Worm (Caenorhabditis elegans) whole organism, L1 larva: ENCODE results near the gene D1046.2.

ENCODE experiments used
- C04F5.9 ChIP-seq: sonication (generic microtip); optimal IDR thresholded peaks from 2 replicates; lab custom pipeline; 2016; ENCODE audit warnings: missing genetic modification characterization, missing compliant biosample characterization
- C16A3.4 ChIP-seq: fragments of 150-350 bp; optimal IDR thresholded peaks from 2 replicates; lab custom pipeline; 2014; ENCODE audit warnings: missing biosample characterization, missing genetic modification characterization
- C34B4.2 ChIP-seq: sonication (generic microtip); optimal IDR thresholded peaks from 2 replicates; lab custom pipeline; 2017; ENCODE audit warnings: mild to moderate bottlenecking, missing genetic modification characterization, missing compliant biosample characterization
- F16B12.6 ChIP-seq: fragments of 150-350 bp; optimal IDR thresholded peaks from 2 replicates; lab custom pipeline; 2014; ENCODE audit warnings: missing biosample characterization, missing genetic modification characterization
- Y116A8C.19 ChIP-seq: sonication (generic microtip); optimal IDR thresholded peaks from 2 replicates; lab custom pipeline; 2016; ENCODE audit warnings: missing compliant biosample characterization, missing genetic modification characterization, borderline replicate concordance
- aly-2 ChIP-seq: fragments of 150-350 bp; optimal IDR thresholded peaks from 2 replicates; lab custom pipeline; 2014; ENCODE audit warnings: missing biosample characterization, missing genetic modification characterization
- blmp-1 ChIP-seq: fragments of 150-350 bp; optimal IDR thresholded peaks from 2 replicates; lab custom pipeline; 2014; ENCODE audit warnings: missing biosample characterization, missing genetic modification characterization
- ceh-8 ChIP-seq: fragments of 200-800 bp; sonication (Bioruptor generic); optimal IDR thresholded peaks from 2 replicates; lab custom pipeline; 2018; ENCODE audit warnings: mild to moderate bottlenecking, missing genetic modification characterization, moderate library complexity, missing compliant biosample characterization
- ceh-90 ChIP-seq: sonication (generic microtip); optimal IDR thresholded peaks from 2 replicates; lab custom pipeline; 2016; ENCODE audit warnings: missing genetic modification characterization, missing compliant biosample characterization
- dpl-1 ChIP-seq, 3 experiments: fragments of 150-350 bp in 2 of 3; sonication (generic microtip) in 1 of 3; optimal IDR thresholded peaks; 2 replicates each; lab custom pipeline; 2014 to 2017; ENCODE audit warnings: missing biosample characterization in 3 of 3, missing genetic modification characterization in 3 of 3, missing genetic modification reagents in 3 of 3
- efl-1 ChIP-seq, 4 experiments: fragments of 150-350 bp; optimal IDR thresholded peaks in 3 of 4; peaks in 1 of 4; 1 replicate in 1 of 4; 2 replicates in 3 of 4; lab custom pipeline; 2014; ENCODE audit warnings: missing biosample characterization in 2 of 4, missing genetic modification characterization in 2 of 4, missing genetic modification reagents in 2 of 4
- efl-3 ChIP-seq: fragments of 200-800 bp; sonication (Bioruptor generic); optimal IDR thresholded peaks from 2 replicates; lab custom pipeline; 2018; ENCODE audit warnings: mild to moderate bottlenecking, missing genetic modification characterization, missing compliant biosample characterization
- egl-27 ChIP-seq, 2 experiments: fragments of 150-350 bp in 1 of 2; sonication (generic microtip); optimal IDR thresholded peaks; 3 replicates each; lab custom pipeline; 2017 to 2018; ENCODE audit warnings: missing biosample characterization in 2 of 2, missing genetic modification characterization in 2 of 2, missing genetic modification reagents in 2 of 2
- elt-3 ChIP-seq, 6 experiments: fragments of 150-350 bp in 1 of 6; sonication (generic microtip); optimal IDR thresholded peaks; 2 replicates each; lab custom pipeline; 2017 to 2018; ENCODE audit warnings: missing biosample characterization in 6 of 6, missing genetic modification characterization in 6 of 6, inconsistent platforms in 1 of 6
- ets-5 ChIP-seq: fragments of 200-800 bp; sonication (Bioruptor generic); IDR thresholded peaks from 2 replicates; pipeline ENCODE4 v1.3.6; 2022; ENCODE audit warnings: missing genetic modification characterization, missing compliant biosample characterization
- fkh-4 ChIP-seq: sonication (generic microtip); optimal IDR thresholded peaks from 2 replicates; lab custom pipeline; 2016; ENCODE audit warnings: missing compliant biosample characterization, missing genetic modification characterization, borderline replicate concordance
- grh-1 ChIP-seq: fragments of 200-800 bp; sonication (Bioruptor generic); IDR thresholded peaks from 2 replicates; pipeline ENCODE4 v1.3.6; 2022; ENCODE audit warnings: missing genetic modification reagents, missing genetic modification characterization, missing compliant biosample characterization
- hlh-17 ChIP-seq: fragments of 200-800 bp; sonication (Bioruptor generic); optimal IDR thresholded peaks from 2 replicates; lab custom pipeline; 2018; ENCODE audit warnings: missing genetic modification characterization, mild to moderate bottlenecking, missing compliant biosample characterization, moderate library complexity, borderline replicate concordance
- hpl-2 ChIP-seq: fragments of 150-350 bp; optimal IDR thresholded peaks from 2 replicates; lab custom pipeline; 2014; ENCODE audit warnings: missing biosample characterization, missing genetic modification reagents, missing genetic modification characterization
- irx-1 ChIP-seq: sonication (generic microtip); optimal IDR thresholded peaks from 2 replicates; lab custom pipeline; 2016; ENCODE audit warnings: missing genetic modification characterization, missing compliant biosample characterization
- jun-1 ChIP-seq: fragments of 150-350 bp; optimal IDR thresholded peaks from 2 replicates; lab custom pipeline; 2014; ENCODE audit warnings: missing biosample characterization, missing genetic modification reagents, missing genetic modification characterization
- lin-15B ChIP-seq: fragments of 150-350 bp; sonication (generic microtip); optimal IDR thresholded peaks from 3 replicates; lab custom pipeline; 2014; ENCODE audit warnings: missing biosample characterization, missing genetic modification characterization
- lin-35 ChIP-seq, 2 experiments: fragments of 150-350 bp; optimal IDR thresholded peaks; 2 replicates each; lab custom pipeline; 2014; ENCODE audit warnings: missing biosample characterization in 2 of 2, missing genetic modification characterization in 2 of 2, missing genetic modification reagents in 2 of 2
- lin-39 ChIP-seq: fragments of 150-350 bp; optimal IDR thresholded peaks from 2 replicates; lab custom pipeline; 2014; ENCODE audit warnings: missing biosample characterization, missing genetic modification reagents, missing genetic modification characterization
- lir-3 ChIP-seq: sonication (generic microtip); optimal IDR thresholded peaks from 2 replicates; lab custom pipeline; 2016; ENCODE audit warnings: mild to moderate bottlenecking, missing genetic modification characterization, moderate library complexity, missing compliant biosample characterization; ENCODE audit not compliant: poor library complexity
- lsy-2 ChIP-seq, 2 experiments: fragments of 150-350 bp; optimal IDR thresholded peaks; 2 replicates each; lab custom pipeline; 2014; ENCODE audit warnings: missing biosample characterization in 2 of 2, missing genetic modification characterization in 2 of 2
- mab-9 ChIP-seq: fragments of 200-800 bp; sonication (Bioruptor generic); IDR thresholded peaks from 2 replicates; pipeline ENCODE4 v1.3.6; 2022; ENCODE audit warnings: missing genetic modification reagents, missing genetic modification characterization, missing compliant biosample characterization
- mdl-1 ChIP-seq, 2 experiments: fragments of 150-350 bp; optimal IDR thresholded peaks; 2 replicates each; lab custom pipeline; 2014 to 2017; ENCODE audit warnings: missing biosample characterization in 2 of 2, missing genetic modification characterization in 2 of 2, inconsistent platforms in 1 of 2
- mef-2 ChIP-seq: fragments of 150-350 bp; optimal IDR thresholded peaks from 2 replicates; lab custom pipeline; 2014; ENCODE audit warnings: missing biosample characterization, missing genetic modification characterization
- mep-1 ChIP-seq: fragments of 150-350 bp; optimal IDR thresholded peaks from 2 replicates; lab custom pipeline; 2014; ENCODE audit warnings: missing biosample characterization, missing genetic modification characterization
- nhr-12 ChIP-seq: sonication (generic microtip); optimal IDR thresholded peaks from 2 replicates; lab custom pipeline; 2017; ENCODE audit warnings: missing biosample characterization, missing genetic modification characterization
- nhr-19 ChIP-seq: fragments of 200-800 bp; sonication (Bioruptor generic); conservative IDR thresholded peaks from 2 replicates; pipeline ENCODE4 v1.3.6; 2022; ENCODE audit warnings: missing genetic modification characterization, missing compliant biosample characterization
- nhr-20 ChIP-seq: sonication (generic microtip); optimal IDR thresholded peaks from 2 replicates; lab custom pipeline; 2016; ENCODE audit warnings: mild to moderate bottlenecking, missing genetic modification characterization, missing compliant biosample characterization
- nhr-237 ChIP-seq: fragments of 150-350 bp; optimal IDR thresholded peaks from 2 replicates; lab custom pipeline; 2014; ENCODE audit warnings: missing biosample characterization, missing genetic modification characterization
- nhr-28 ChIP-seq: fragments of 150-350 bp; optimal IDR thresholded peaks from 2 replicates; lab custom pipeline; 2014; ENCODE audit warnings: missing biosample characterization, missing genetic modification characterization
- nhr-71 ChIP-seq: sonication (generic microtip); optimal IDR thresholded peaks from 2 replicates; lab custom pipeline; 2016; ENCODE audit warnings: mild to moderate bottlenecking, missing genetic modification characterization, moderate library complexity, missing compliant biosample characterization
- nhr-84 ChIP-seq: sonication (generic microtip); optimal IDR thresholded peaks from 2 replicates; lab custom pipeline; 2017; ENCODE audit warnings: missing biosample characterization, missing genetic modification characterization
- nhr-90 ChIP-seq: sonication (generic microtip); optimal IDR thresholded peaks from 2 replicates; lab custom pipeline; 2016; ENCODE audit warnings: mild to moderate bottlenecking, missing genetic modification characterization, missing compliant biosample characterization; ENCODE audit not compliant: poor library complexity
- pag-3 ChIP-seq: sonication (generic microtip); optimal IDR thresholded peaks from 2 replicates; lab custom pipeline; 2017; ENCODE audit warnings: missing genetic modification characterization, mild to moderate bottlenecking, missing compliant biosample characterization, antibody characterized with exemption, borderline replicate concordance; ENCODE audit not compliant: insufficient read depth
- rnt-1 ChIP-seq: sonication (generic microtip); optimal IDR thresholded peaks from 2 replicates; lab custom pipeline; 2016; ENCODE audit warnings: mild to moderate bottlenecking, missing genetic modification characterization, moderate library complexity, missing compliant biosample characterization
- snu-23 ChIP-seq: sonication (generic microtip); optimal IDR thresholded peaks from 2 replicates; lab custom pipeline; 2016; ENCODE audit warnings: missing genetic modification characterization, missing compliant biosample characterization
- sox-4 ChIP-seq: sonication (generic microtip); optimal IDR thresholded peaks from 2 replicates; lab custom pipeline; 2016; ENCODE audit warnings: missing genetic modification characterization, missing compliant biosample characterization
- sup-37 ChIP-seq: fragments of 200-800 bp; sonication (Bioruptor generic); optimal IDR thresholded peaks from 2 replicates; lab custom pipeline; 2018; ENCODE audit warnings: mild to moderate bottlenecking, missing genetic modification characterization, missing compliant biosample characterization
- swsn-7 ChIP-seq: sonication (generic microtip); optimal IDR thresholded peaks from 2 replicates; lab custom pipeline; 2016; ENCODE audit warnings: missing genetic modification characterization, missing compliant biosample characterization
- tbx-2 ChIP-seq: sonication (generic microtip); optimal IDR thresholded peaks from 2 replicates; lab custom pipeline; 2016; ENCODE audit warnings: missing genetic modification characterization, missing compliant biosample characterization
- unc-130 ChIP-seq: fragments of 150-350 bp; optimal IDR thresholded peaks from 2 replicates; lab custom pipeline; 2017; ENCODE audit warnings: missing biosample characterization, missing genetic modification characterization, inconsistent platforms
- unc-62 ChIP-seq: fragments of 150-350 bp; optimal IDR thresholded peaks from 2 replicates; lab custom pipeline; 2014; ENCODE audit warnings: missing biosample characterization, missing genetic modification reagents, missing genetic modification characterization
- unc-86 ChIP-seq: sonication (generic microtip); optimal IDR thresholded peaks from 2 replicates; lab custom pipeline; 2016; ENCODE audit warnings: missing genetic modification characterization, missing compliant biosample characterization
- unc-98 ChIP-seq: fragments of 200-800 bp; sonication (Bioruptor generic); IDR thresholded peaks from 2 replicates; pipeline ENCODE4 v1.3.6; 2022; ENCODE audit warnings: missing genetic modification characterization, missing compliant biosample characterization
- xbp-1 ChIP-seq: sonication (generic microtip); optimal IDR thresholded peaks from 2 replicates; lab custom pipeline; 2016; ENCODE audit warnings: missing genetic modification characterization, missing compliant biosample characterization

Gene D1046.2

DNA sequence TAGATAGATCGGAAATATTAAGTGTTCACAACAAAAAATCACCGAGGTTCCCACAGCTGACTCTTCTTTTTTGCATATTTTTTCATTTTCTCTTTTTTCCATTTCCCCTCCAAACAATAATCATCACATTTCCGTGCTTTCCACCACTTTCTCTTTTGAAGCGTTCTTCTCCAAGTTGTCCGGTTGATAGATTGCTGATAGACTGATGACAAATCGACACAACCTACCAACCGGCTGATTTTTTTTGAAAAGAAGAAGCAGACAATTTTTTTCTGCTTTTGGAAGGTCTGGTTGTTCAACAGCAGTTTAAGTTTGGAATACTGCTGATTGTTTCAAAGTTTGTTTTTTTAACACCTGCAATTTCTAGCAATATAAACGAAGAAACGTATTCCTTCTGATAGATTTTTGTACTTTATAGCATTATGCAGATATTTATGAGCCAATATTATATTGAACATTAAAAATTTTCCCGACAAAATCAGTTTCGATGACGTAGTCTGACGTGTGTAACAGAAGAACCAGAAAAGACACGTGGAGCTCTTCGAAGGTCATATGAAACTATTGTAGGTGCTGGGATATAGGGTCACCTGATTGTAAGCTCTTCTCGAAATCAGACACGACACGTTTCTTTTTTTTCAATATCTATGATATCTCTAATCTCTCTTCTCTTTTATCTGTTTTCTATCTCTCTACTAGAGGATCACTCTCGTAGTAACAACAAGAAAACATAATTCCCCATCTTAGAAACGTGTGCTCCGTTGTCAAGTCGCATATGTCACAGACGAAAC, 48.9 kb upstream of the D1046.2 start:
- no peak for TF ChIP-seq sox-4 (tag; lab: Kevin White, UChicago)
- peak; percentile 71 for TF ChIP-seq nhr-20
- TF ChIP-seq irx-1 (tag; lab: Kevin White, UChicago): no peak
- TF ChIP-seq snu-23 (GFP tag; lab: Kevin White, UChicago): peak; percentile 67
- no peak for TF ChIP-seq mef-2 (tag; lab: Kevin White, UChicago)
- no peak for TF ChIP-seq blmp-1 (tag; lab: Kevin White, UChicago)
- peak; percentile 79 for TF ChIP-seq rnt-1 (tag; lab: Kevin White, UChicago)
- no peak for TF ChIP-seq F16B12.6
- no peak for TF ChIP-seq mab-9 (GFP tag; lab: Robert Waterston, UW)
- TF ChIP-seq grh-1: no peak
- TF ChIP-seq ceh-90 (tag; lab: Kevin White, UChicago): no peak
- TF ChIP-seq fkh-4: no peak
- TF ChIP-seq elt-3 (tag; optimal IDR thresholded peaks at IDR 0.05; lab: Kevin White, UChicago): no peak
- TF ChIP-seq jun-1 (tag; lab: Kevin White, UChicago): no peak
- TF ChIP-seq tbx-2 (tag; lab: Kevin White, UChicago): peak; percentile 25
- peak; percentile 33 for TF ChIP-seq swsn-7 (tag; lab: Kevin White, UChicago)
- peak in 1 of 2 experiments; percentile 51 for TF ChIP-seq mdl-1 (tag; optimal IDR thresholded peaks at IDR 0.05; lab: Kevin White, UChicago)
- peak; percentile 69 for TF ChIP-seq lir-3 (tag; lab: Kevin White, UChicago)
- TF ChIP-seq nhr-237 (tag; lab: Kevin White, UChicago): no peak
- TF ChIP-seq Y116A8C.19 (tag; lab: Kevin White, UChicago): no peak
- TF ChIP-seq nhr-28 (tag; lab: Kevin White, UChicago): no peak
- TF ChIP-seq nhr-90 (tag; lab: Kevin White, UChicago): no peak
- TF ChIP-seq lin-39: peak; percentile 48
- TF ChIP-seq xbp-1 (tag; lab: Kevin White, UChicago): peak; percentile 51
- TF ChIP-seq dpl-1 (GFP tag; optimal IDR thresholded peaks at IDR 0.05; lab: Kevin White, UChicago): no peak
- TF ChIP-seq hpl-2: no peak
- TF ChIP-seq ets-5 (GFP tag; lab: Robert Waterston, UW): no peak
- peak; percentile 90 for TF ChIP-seq nhr-71 (tag; lab: Kevin White, UChicago)
- TF ChIP-seq lin-15B: no peak
- no peak for TF ChIP-seq egl-27 (tag; optimal IDR thresholded peaks at IDR 0.05; lab: Kevin White, UChicago)
- no peak for TF ChIP-seq hlh-17 (GFP tag; lab: Kevin White, UChicago)
- no peak for TF ChIP-seq ceh-8
- no peak for TF ChIP-seq C04F5.9 (tag; lab: Kevin White, UChicago)
- TF ChIP-seq lsy-2 (tag; optimal IDR thresholded peaks at IDR 0.05; lab: Kevin White, UChicago): peak; percentile 54 to 68
- TF ChIP-seq nhr-84: no peak
- no peak for TF ChIP-seq unc-98 (GFP tag; lab: Robert Waterston, UW)
- peak; percentile 27 for TF ChIP-seq unc-130 (tag; lab: Kevin White, UChicago)
- TF ChIP-seq C16A3.4 (tag; lab: Kevin White, UChicago): peak; percentile 45
- no peak for TF ChIP-seq mep-1 (tag; lab: Kevin White, UChicago)
- no peak for TF ChIP-seq pag-3
- no peak for TF ChIP-seq unc-62
- TF ChIP-seq efl-1 (optimal IDR thresholded peaks at IDR 0.05; lab: Kevin White, UChicago): peak in 1 of 2 experiments; percentile 20
- peak in 1 of 2 experiments; percentile 52 for TF ChIP-seq efl-1 (GFP tag; optimal IDR thresholded peaks at IDR 0.05 in 1 of 2; lab: Kevin White, UChicago)
- peak in 1 of 2 experiments; percentile 25 for TF ChIP-seq lin-35 (GFP tag; optimal IDR thresholded peaks at IDR 0.05; lab: Kevin White, UChicago)
- no peak for TF ChIP-seq unc-86 (tag; lab: Kevin White, UChicago)
- peak; percentile 74 for TF ChIP-seq nhr-19 (GFP tag; lab: Robert Waterston, UW)
- TF ChIP-seq aly-2 (tag; lab: Kevin White, UChicago): no peak
- TF ChIP-seq sup-37: no peak
- no peak for TF ChIP-seq C34B4.2 (tag; lab: Kevin White, UChicago)
- no peak for TF ChIP-seq nhr-12
- no peak for TF ChIP-seq efl-3
